Worm (Caenorhabditis elegans) whole organism, L4 larva: Measurements from ENCODE around the gene R01H10.4.

Source experiments
- D1046.2 ChIP-seq: fragments of 200-800 bp; sonication (Bioruptor generic); IDR thresholded peaks from 2 replicates; pipeline ENCODE4 v1.3.6; 2022; ENCODE audit warnings: missing genetic modification characterization, missing compliant biosample characterization
- F44E2.7 ChIP-seq: fragments of 200-800 bp; sonication (Bioruptor generic); IDR thresholded peaks from 2 replicates; pipeline ENCODE4 v2.1.2; 2022; ENCODE audit warnings: missing genetic modification characterization, missing compliant biosample characterization
- F49E8.2 ChIP-seq: sonication (generic microtip); optimal IDR thresholded peaks from 2 replicates; lab custom pipeline; 2016; ENCODE audit warnings: missing compliant biosample characterization, mild to moderate bottlenecking, missing genetic modification characterization, borderline replicate concordance
- T26A8.4 ChIP-seq: fragments of 200-800 bp; sonication (Bioruptor generic); IDR thresholded peaks from 2 replicates; pipeline ENCODE4 v1.3.6; 2022; ENCODE audit warnings: missing genetic modification characterization, missing compliant biosample characterization
- Y105C5A.15 ChIP-seq: fragments of 200-800 bp; sonication (Bioruptor generic); IDR thresholded peaks from 2 replicates; pipeline ENCODE4 v1.3.6; 2022; ENCODE audit warnings: missing genetic modification characterization, missing compliant biosample characterization
- Y48G9A.11 ChIP-seq: fragments of 200-800 bp; sonication (Bioruptor generic); IDR thresholded peaks from 2 replicates; pipeline ENCODE4 v1.3.6; 2022; ENCODE audit warnings: missing genetic modification reagents, missing genetic modification characterization, missing compliant biosample characterization
- Y5F2A.4 ChIP-seq: fragments of 200-800 bp; sonication (Bioruptor generic); optimal IDR thresholded peaks from 2 replicates; lab custom pipeline; 2018; ENCODE audit warnings: mild to moderate bottlenecking, missing genetic modification characterization, missing compliant biosample characterization
- aha-1 ChIP-seq: fragments of 150-350 bp; peaks from one replicate; lab custom pipeline; 2014; ENCODE audit warnings: missing biosample characterization, missing genetic modification characterization
- aly-2 ChIP-seq: sonication (generic microtip); optimal IDR thresholded peaks from 2 replicates; lab custom pipeline; 2018; ENCODE audit warnings: missing biosample characterization, missing genetic modification characterization
- ama-1 ChIP-seq: fragments of 150-350 bp; optimal IDR thresholded peaks from 2 replicates; lab custom pipeline; 2014; ENCODE audit warnings: inconsistent platforms, mixed read lengths
- arid-1 ChIP-seq: fragments of 200-800 bp; sonication (Bioruptor generic); conservative IDR thresholded peaks from 2 replicates; pipeline ENCODE4 v1.3.6; 2022; ENCODE audit warnings: missing genetic modification reagents, missing genetic modification characterization, missing compliant biosample characterization
- ceh-28 ChIP-seq: fragments of 150-350 bp; optimal IDR thresholded peaks from 2 replicates; lab custom pipeline; 2014; ENCODE audit warnings: missing biosample characterization, missing genetic modification reagents, missing genetic modification characterization
- cey-2 ChIP-seq: sonication (generic microtip); optimal IDR thresholded peaks from 3 replicates; lab custom pipeline; 2017; ENCODE audit warnings: missing genetic modification characterization, mild to moderate bottlenecking, missing compliant biosample characterization, antibody characterized with exemption, borderline replicate concordance; ENCODE audit not compliant: insufficient read depth
- daf-16 ChIP-seq, 3 experiments: sonication (generic microtip); optimal IDR thresholded peaks; 2 replicates each; lab custom pipeline; 2016 to 2017; ENCODE audit warnings: missing genetic modification characterization in 3 of 3, missing genetic modification reagents in 3 of 3, mild to moderate bottlenecking in 2 of 3, missing compliant biosample characterization in 2 of 3, missing biosample characterization in 1 of 3, moderate library complexity in 1 of 3
- dmd-8 ChIP-seq: fragments of 200-800 bp; sonication (Bioruptor generic); IDR thresholded peaks from 2 replicates; pipeline ENCODE4 v1.3.6; 2022; ENCODE audit warnings: missing genetic modification characterization, missing compliant biosample characterization
- dpl-1 ChIP-seq: fragments of 150-350 bp; optimal IDR thresholded peaks from 2 replicates; lab custom pipeline; 2014; ENCODE audit warnings: missing biosample characterization, missing genetic modification reagents, missing genetic modification characterization
- duxl-1 ChIP-seq: sonication (generic microtip); optimal IDR thresholded peaks from 2 replicates; lab custom pipeline; 2016; ENCODE audit warnings: mild to moderate bottlenecking, missing genetic modification characterization, moderate library complexity, missing compliant biosample characterization; ENCODE audit not compliant: poor library complexity
- egl-27 ChIP-seq: sonication (generic microtip); optimal IDR thresholded peaks from 3 replicates; lab custom pipeline; 2017; ENCODE audit warnings: missing biosample characterization, missing genetic modification reagents, missing genetic modification characterization
- fos-1 ChIP-seq: fragments of 150-350 bp; optimal IDR thresholded peaks from 2 replicates; lab custom pipeline; 2014; ENCODE audit warnings: missing biosample characterization, missing genetic modification characterization
- gei-8 ChIP-seq: fragments of 200-800 bp; sonication (Bioruptor generic); optimal IDR thresholded peaks from 2 replicates; lab custom pipeline; 2018; ENCODE audit warnings: mild to moderate bottlenecking, missing genetic modification characterization, missing compliant biosample characterization
- hif-1 ChIP-seq, 2 experiments: sonication (generic microtip); optimal IDR thresholded peaks; 2 replicates each; lab custom pipeline; 2016 to 2017; ENCODE audit warnings: missing compliant biosample characterization in 2 of 2, missing genetic modification characterization in 2 of 2, missing genetic modification reagents in 2 of 2, missing genotype in 2 of 2, mild to moderate bottlenecking in 1 of 2
- hlh-30 ChIP-seq: sonication (generic microtip); optimal IDR thresholded peaks from 2 replicates; lab custom pipeline; 2017; ENCODE audit warnings: antibody characterized with exemption, mild to moderate bottlenecking, missing genetic modification characterization, missing compliant biosample characterization; ENCODE audit not compliant: insufficient read depth
- hmg-1.1 ChIP-seq: fragments of 200-800 bp; sonication (Bioruptor generic); IDR thresholded peaks from 2 replicates; pipeline ENCODE4 v1.3.6; 2022; ENCODE audit warnings: missing genetic modification reagents, missing genetic modification characterization, missing compliant biosample characterization
- lsy-2 ChIP-seq, 2 experiments: fragments of 150-350 bp in 1 of 2; sonication (generic microtip) in 1 of 2; optimal IDR thresholded peaks; 2 replicates each; lab custom pipeline; 2014 to 2017; ENCODE audit warnings: missing biosample characterization in 2 of 2, missing genetic modification characterization in 2 of 2
- mdl-1 ChIP-seq, 2 experiments: fragments of 150-350 bp in 1 of 2; sonication (generic microtip) in 1 of 2; optimal IDR thresholded peaks; 2 replicates each; lab custom pipeline; 2014 to 2017; ENCODE audit warnings: missing biosample characterization in 2 of 2, missing genetic modification characterization in 2 of 2
- mdt-29 ChIP-seq: fragments of 200-800 bp; sonication (Bioruptor generic); IDR thresholded peaks from 2 replicates; pipeline ENCODE4 v1.3.6; 2022; ENCODE audit warnings: missing genetic modification reagents, missing genetic modification characterization, missing compliant biosample characterization
- mes-2 ChIP-seq: sonication (generic microtip); optimal IDR thresholded peaks from 2 replicates; lab custom pipeline; 2016; ENCODE audit warnings: missing genotype, mild to moderate bottlenecking, missing genetic modification characterization, missing compliant biosample characterization; ENCODE audit not compliant: poor library complexity, severe bottlenecking
- mxl-3 ChIP-seq: fragments of 200-800 bp; sonication (Bioruptor generic); optimal IDR thresholded peaks from 2 replicates; lab custom pipeline; 2018; ENCODE audit warnings: mild to moderate bottlenecking, missing genetic modification characterization, missing compliant biosample characterization
- nhr-102 ChIP-seq: sonication (generic microtip); optimal IDR thresholded peaks from 2 replicates; lab custom pipeline; 2016; ENCODE audit warnings: mild to moderate bottlenecking, missing genetic modification characterization, moderate library complexity, missing compliant biosample characterization
- nhr-11 ChIP-seq: fragments of 150-350 bp; optimal IDR thresholded peaks from 2 replicates; lab custom pipeline; 2014; ENCODE audit warnings: missing biosample characterization, missing genetic modification characterization
- nhr-25 ChIP-seq: sonication (generic microtip); optimal IDR thresholded peaks from 2 replicates; lab custom pipeline; 2017; ENCODE audit warnings: missing genetic modification characterization, mild to moderate bottlenecking, missing compliant biosample characterization, antibody characterized with exemption, moderate library complexity, borderline replicate concordance; ENCODE audit not compliant: insufficient read depth
- nhr-28 ChIP-seq: fragments of 150-350 bp; optimal IDR thresholded peaks from 2 replicates; lab custom pipeline; 2014; ENCODE audit warnings: missing biosample characterization, missing genetic modification characterization
- nhr-6 ChIP-seq: fragments of 150-350 bp; optimal IDR thresholded peaks from 2 replicates; lab custom pipeline; 2014; ENCODE audit warnings: missing biosample characterization, missing genetic modification characterization
- nhr-77 ChIP-seq: fragments of 150-350 bp; optimal IDR thresholded peaks from 2 replicates; lab custom pipeline; 2014; ENCODE audit warnings: missing biosample characterization, missing genetic modification characterization
- php-3 ChIP-seq: fragments of 200-800 bp; sonication (Bioruptor generic); IDR thresholded peaks from 2 replicates; pipeline ENCODE4 v1.3.6; 2022; ENCODE audit warnings: missing genetic modification reagents, missing genetic modification characterization, missing compliant biosample characterization
- set-16 ChIP-seq: fragments of 200-800 bp; sonication (Bioruptor generic); IDR thresholded peaks from 2 replicates; pipeline ENCODE4 v1.3.6; 2022; ENCODE audit warnings: missing genetic modification reagents, missing genetic modification characterization, missing compliant biosample characterization
- snpc-1.2 ChIP-seq: fragments of 200-800 bp; sonication (Bioruptor generic); IDR thresholded peaks from 2 replicates; pipeline ENCODE4 v1.3.6; 2022; ENCODE audit warnings: missing genetic modification reagents, missing genetic modification characterization, missing compliant biosample characterization
- spr-1 ChIP-seq: sonication (generic microtip); optimal IDR thresholded peaks from 2 replicates; lab custom pipeline; 2016; ENCODE audit warnings: mild to moderate bottlenecking, missing genetic modification characterization, missing compliant biosample characterization
- unc-130 ChIP-seq: sonication (generic microtip); optimal IDR thresholded peaks from 2 replicates; lab custom pipeline; 2016; ENCODE audit warnings: missing genetic modification reagents, missing genetic modification characterization, missing compliant biosample characterization
- unc-62 ChIP-seq, 3 experiments: fragments of 150-350 bp in 1 of 3; sonication (generic microtip); optimal IDR thresholded peaks in 2 of 3; peaks in 1 of 3; 1 replicate in 1 of 3; 2 replicates in 2 of 3; lab custom pipeline; 2014 to 2017; ENCODE audit warnings: missing biosample characterization in 3 of 3, missing genetic modification characterization in 3 of 3, missing genetic modification reagents in 3 of 3, missing genotype in 1 of 3
- zag-1 ChIP-seq: fragments of 150-350 bp; optimal IDR thresholded peaks from 2 replicates; lab custom pipeline; 2014; ENCODE audit warnings: missing biosample characterization, missing genetic modification characterization
- zip-11 ChIP-seq: fragments of 200-800 bp; sonication (Bioruptor generic); IDR thresholded peaks from 2 replicates; pipeline ENCODE4 v1.3.6; 2022; ENCODE audit warnings: missing genetic modification characterization, missing compliant biosample characterization
- zip-2 ChIP-seq: fragments of 150-350 bp; optimal IDR thresholded peaks from 2 replicates; lab custom pipeline; 2014; ENCODE audit warnings: missing biosample characterization, missing genetic modification characterization

R01H10.4 gene

ce11 chrIII:10214540-10214979 is 40.1 kb upstream of the R01H10.4 start (continued):
- TF ChIP-seq unc-62 (GFP tag; optimal IDR thresholded peaks at IDR 0.05 in 1 of 2; lab: Kevin White, UChicago) (no peak), unc-62 (tag; optimal IDR thresholded peaks at IDR 0.05; lab: Kevin White, UChicago) (no peak), arid-1 (GFP tag; lab: Robert Waterston, UW) (peak; percentile 70), D1046.2 (GFP tag; lab: Robert Waterston, UW) (peak; percentile 81; the same call in 1 of the 2 replicates), nhr-6 (tag; lab: Kevin White, UChicago) (no peak), Y48G9A.11 (peak; percentile 70), nhr-102 (tag; lab: Kevin White, UChicago) (peak; percentile 79), nhr-25 (peak; percentile 69), egl-27 (no peak), daf-16 (GFP tag; optimal IDR thresholded peaks at IDR 0.05; lab: Kevin White, UChicago) (peak; percentile 40 to 51), daf-16 (tag; optimal IDR thresholded peaks at IDR 0.05; lab: Kevin White, UChicago) (peak; percentile 69), duxl-1 (tag; lab: Kevin White, UChicago) (peak; percentile 40), aly-2 (tag; lab: Kevin White, UChicago) (no peak), gei-8 (GFP tag; lab: Kevin White, UChicago) (peak; percentile 52), fos-1 (tag; lab: Kevin White, UChicago) (peak; percentile 32), snpc-1.2 (GFP tag; lab: Robert Waterston, UW) (0 out of 2 replicates have a peak, but pooled peaks have one; percentile 58), zip-2 (tag; lab: Kevin White, UChicago) (peak; percentile 45), Y105C5A.15 (GFP tag; lab: Robert Waterston, UW) (peak; percentile 90), hmg-1.1 (GFP tag; lab: Robert Waterston, UW) (peak; percentile 43; the same call in 1 of the 2 replicates), mes-2 (tag; lab: Kevin White, UChicago) (peak; percentile 49), hlh-30 (tag; lab: Kevin White, UChicago) (peak; percentile 58), dmd-8 (GFP tag; lab: Robert Waterston, UW) (0 out of 2 replicates have a peak, but pooled peaks have one; percentile 37)

ce11 chrIII:10215882-10216281 is 38.7 kb upstream of the R01H10.4 start:
- TF ChIP-seq fos-1 (tag; lab: Kevin White, UChicago) = no peak
- no peak for TF ChIP-seq unc-130 (GFP tag; lab: Kevin White, UChicago)
- peak in 1 of 2 experiments; percentile 31 for TF ChIP-seq daf-16 (GFP tag; optimal IDR thresholded peaks at IDR 0.05; lab: Kevin White, UChicago)
- TF ChIP-seq daf-16 (tag; optimal IDR thresholded peaks at IDR 0.05; lab: Kevin White, UChicago) = no peak
- TF ChIP-seq T26A8.4 (GFP tag; lab: Robert Waterston, UW) = no peak
- TF ChIP-seq nhr-11 = no peak
- no peak for TF ChIP-seq zip-11 (GFP tag; lab: Robert Waterston, UW)
- peak; percentile 94 for TF ChIP-seq aha-1 (tag; lab: Kevin White, UChicago)
- no peak for TF ChIP-seq Y5F2A.4 (GFP tag; lab: Kevin White, UChicago)

ce11 chrIII:10216585-10217278 is 37.9 kb upstream of the R01H10.4 start, which contains the start of gene cts-1:
cts-1 (minus strand) TSS chrIII:10216635.
- peak; percentile 68 for TF ChIP-seq ama-1 (lab: Kevin White, UChicago)
- peak; percentile 74 for TF ChIP-seq nhr-11
- no peak for TF ChIP-seq php-3 (GFP tag; lab: Robert Waterston, UW)
- peak; percentile 92 for TF ChIP-seq hlh-30 (tag; lab: Kevin White, UChicago)
- TF ChIP-seq zip-2 (tag; lab: Kevin White, UChicago) = peak; percentile 30
- peak; percentile 72 to 92 for TF ChIP-seq lsy-2 (tag; optimal IDR thresholded peaks at IDR 0.05; lab: Kevin White, UChicago)
- TF ChIP-seq mxl-3 (GFP tag; lab: Kevin White, UChicago) = no peak
- TF ChIP-seq aha-1 (tag; lab: Kevin White, UChicago) = peak; percentile 96
- TF ChIP-seq nhr-102 (tag; lab: Kevin White, UChicago) = peak; percentile 69
- TF ChIP-seq mdt-29 = no peak
- TF ChIP-seq set-16 (GFP tag; lab: Robert Waterston, UW) = no peak
- TF ChIP-seq mdl-1 (tag; optimal IDR thresholded peaks at IDR 0.05; lab: Kevin White, UChicago) = peak in 1 of 2 experiments; percentile 94
- TF ChIP-seq ceh-28 = no peak
- TF ChIP-seq spr-1 (tag; lab: Kevin White, UChicago) = peak; percentile 38
- no peak for TF ChIP-seq zag-1
- TF ChIP-seq hif-1 (tag; optimal IDR thresholded peaks at IDR 0.05; lab: Kevin White, UChicago) = peak in 1 of 2 experiments; percentile 68
- peak; percentile 97 for TF ChIP-seq nhr-28 (tag; lab: Kevin White, UChicago)
- TF ChIP-seq dpl-1 = peak; percentile 61
- TF ChIP-seq F49E8.2 (tag; lab: Kevin White, UChicago) = no peak
- TF ChIP-seq cey-2 (tag; lab: Kevin White, UChicago) = peak; percentile 69
- peak; percentile 86 for TF ChIP-seq nhr-77
- TF ChIP-seq F44E2.7 (GFP tag; lab: Robert Waterston, UW) = no peak
